Fruit fly (Drosophila melanogaster): Measurements from ENCODE around the gene CG5194.

Gene CG5194

DNA sequence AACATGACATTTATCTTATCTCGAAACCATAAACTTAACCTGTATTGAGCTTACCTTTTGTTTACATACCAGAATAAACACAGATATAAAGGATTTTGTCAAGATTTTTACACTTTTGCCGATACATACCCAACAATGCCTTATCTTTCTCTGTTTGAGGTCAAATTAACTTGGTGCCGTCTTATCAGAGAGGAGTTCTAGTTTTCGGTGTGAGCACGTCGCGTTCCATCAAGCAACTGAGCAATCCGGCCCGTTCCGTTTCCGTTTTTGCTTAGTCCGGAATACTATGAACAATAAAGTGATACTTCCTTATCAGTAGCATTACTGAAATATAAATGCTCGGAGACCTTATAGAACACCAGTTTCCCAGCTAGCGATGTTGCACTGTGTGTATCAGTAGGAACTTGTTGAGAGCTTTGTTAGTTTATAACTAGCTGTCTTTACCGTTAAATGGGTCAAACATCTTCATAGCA is 23.8 kb downstream of the CG5194 start, which contains the start of gene Galk (continued):
- TF ChIP-seq HHEX (GFP tag; optimal IDR thresholded peaks at IDR 0.05) (peak; percentile 63), CG10267 (tag; optimal IDR thresholded peaks at IDR 0.05) (no peak), trh (GFP tag; optimal IDR thresholded peaks at IDR 0.05) (no peak), ham (GFP tag; IDR thresholded peaks at IDR 0.05) (no peak), lab (GFP tag; optimal IDR thresholded peaks at IDR 0.05) (peak; percentile 85), NC2α (GFP tag; optimal IDR thresholded peaks at IDR 0.05) (no peak), Hr39 (optimal IDR thresholded peaks at IDR 0.05) (no peak), CG2712 (tag; optimal IDR thresholded peaks at IDR 0.05) (peak; percentile 5), CG14441 (GFP tag; IDR thresholded peaks at IDR 0.05) (peak; percentile 82), CG3838 (GFP tag; optimal IDR thresholded peaks at IDR 0.05) (peak; percentile 16), CG1832 (GFP tag; optimal IDR thresholded peaks at IDR 0.05) (no peak), CG6654 (GFP tag; optimal IDR thresholded peaks at IDR 0.05) (no peak), Hmr (GFP tag; optimal IDR thresholded peaks at IDR 0.05) (peak; percentile 46), CG10209 (GFP tag; optimal IDR thresholded peaks at IDR 0.05) (peak; percentile 58), pzg (GFP tag; optimal IDR thresholded peaks at IDR 0.05) (no peak), ERR (GFP tag; optimal IDR thresholded peaks at IDR 0.05) (peak; percentile 68), CG11695 (GFP tag; IDR thresholded peaks at IDR 0.05) (peak; percentile 38; the same call in 1 of the 3 replicates), CG6791 (GFP tag; IDR thresholded peaks at IDR 0.05; ENCODE audit: partially characterized antibody) (no peak), salm (tag; optimal IDR thresholded peaks at IDR 0.05) (peak; percentile 65), CG2116 (GFP tag; optimal IDR thresholded peaks at IDR 0.05) (no peak), ro (GFP tag; IDR thresholded peaks at IDR 0.05) (no peak), CG31224 (GFP tag; IDR thresholded peaks at IDR 0.05) (peak; percentile 52), Atf6 (GFP tag; IDR thresholded peaks at IDR 0.05) (peak; percentile 75), CG5180 (GFP tag; optimal IDR thresholded peaks at IDR 0.05) (peak; percentile 45), CG7928 (GFP tag; optimal IDR thresholded peaks at IDR 0.05) (no peak), CG30403 (GFP tag; optimal IDR thresholded peaks at IDR 0.05) (peak; percentile 22), HLH3B (GFP tag; IDR thresholded peaks at IDR 0.05) (peak; percentile 31; the same call in 1 of the 2 replicates), sqz (GFP tag; optimal IDR thresholded peaks at IDR 0.05) (no peak), Sry-δ (GFP tag; optimal IDR thresholded peaks at IDR 0.05) (no peak), CG6254 (GFP tag; optimal IDR thresholded peaks at IDR 0.05) (peak; percentile 36), bcd (GFP tag; optimal IDR thresholded peaks at IDR 0.05) (peak; percentile 50), CG5953 (GFP tag; IDR thresholded peaks at IDR 0.05) (peak; percentile 50; the same call in 1 of the 2 replicates), luna (GFP tag; optimal IDR thresholded peaks at IDR 0.05) (peak; percentile 24), CG11504 (tag; optimal IDR thresholded peaks at IDR 0.05) (peak; percentile 36), ab (GFP tag; optimal IDR thresholded peaks at IDR 0.05) (no peak), Antp (GFP tag; optimal IDR thresholded peaks at IDR 0.05) (peak; percentile 64), Oli (tag; optimal IDR thresholded peaks at IDR 0.05) (no peak), BEAF-32 (GFP tag; optimal IDR thresholded peaks at IDR 0.05) (no peak), bsh (GFP tag; optimal IDR thresholded peaks at IDR 0.05) (peak in 1 of 2 experiments; percentile 49), dmrt99B (tag; optimal IDR thresholded peaks at IDR 0.05) (no peak), chinmo (GFP tag; IDR thresholded peaks at IDR 0.05; ENCODE audit: partially characterized antibody) (no peak), cad (GFP tag; optimal IDR thresholded peaks at IDR 0.05) (no peak), vnd (GFP tag; IDR thresholded peaks at IDR 0.05; ENCODE audit: partially characterized antibody) (no peak), CG8478 (optimal IDR thresholded peaks at IDR 0.05) (no peak), CG11247 (GFP tag; IDR thresholded peaks at IDR 0.05) (peak; percentile 72), CG3065 (GFP tag; optimal IDR thresholded peaks at IDR 0.05) (no peak), CG1529 (GFP tag; optimal IDR thresholded peaks at IDR 0.05) (peak; percentile 26), shn (GFP tag; optimal IDR thresholded peaks at IDR 0.05) (peak; percentile 55), pan (optimal IDR thresholded peaks at IDR 0.05) (no peak), pan (GFP tag; optimal IDR thresholded peaks at IDR 0.05 in 1 of 2, IDR thresholded peaks at IDR 0.05 in 1 of 2) (peak in 1 of 2 experiments; percentile 81), Myb (GFP tag; optimal IDR thresholded peaks at IDR 0.05) (no peak)

All from whole organism, embryonic.